Fruit fly (Drosophila melanogaster): Measurements from ENCODE around the gene Cap-D3.

DNA sequence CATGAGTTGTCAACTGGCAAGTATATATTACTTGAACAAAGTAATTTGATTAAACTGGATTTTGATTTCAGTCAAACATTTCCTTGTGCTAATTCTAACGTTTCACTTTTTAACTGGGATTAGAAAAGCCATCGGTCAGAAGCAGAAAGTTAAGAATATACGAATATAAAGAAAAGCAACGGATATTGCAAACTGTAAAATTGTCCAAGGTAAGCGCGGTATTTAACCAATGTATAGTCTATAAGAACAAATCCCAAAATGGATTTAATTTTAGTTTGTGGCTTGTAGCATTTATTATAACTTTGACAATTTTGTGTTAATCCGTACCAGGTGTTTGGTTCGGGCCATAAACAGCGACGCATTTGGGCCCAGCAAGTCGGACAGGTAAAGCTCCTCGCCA, 25.8 kb downstream of the Cap-D3 start, which contains the start of gene CG18269:
- TF ChIP-seq CG1620 (GFP tag; optimal IDR thresholded peaks at IDR 0.05) (no peak), CG14711 (tag; optimal IDR thresholded peaks at IDR 0.05) (no peak), kay (GFP tag; ENCODE audit: borderline replicate concordance) (no peak), bab1 (GFP tag; optimal IDR thresholded peaks at IDR 0.05) (no peak), cnc (optimal IDR thresholded peaks at IDR 0.05) (no peak), CG33017 (tag; optimal IDR thresholded peaks at IDR 0.05) (no peak), Crg-1 (GFP tag; optimal IDR thresholded peaks at IDR 0.05) (no peak), CG5204 (GFP tag; optimal IDR thresholded peaks at IDR 0.05) (no peak)

Data from whole organism, adult.